Fruit fly (Drosophila melanogaster) S2 (cell line): ENCODE measurements around the gene Sos.

ENCODE experiments used
- CG8478 ChIP-seq: fragments of >200 bp; optimal IDR thresholded peaks from 2 replicates; lab custom pipeline; 2018
- CTCF ChIP-seq, 2 experiments: fragments of >200 bp; optimal IDR thresholded peaks; 2 replicates each; lab custom pipeline; 2018

dm6 chr2L:13838647-13839390 lies 25.2 kb downstream of the Sos start:
- TF ChIP-seq CTCF (optimal IDR thresholded peaks at IDR 0.05; lab: Kevin White, UChicago) (no peak), CG8478 (no peak)
